Worm (Caenorhabditis elegans): Measurements from ENCODE around the gene K06H6.5.

- TF ChIP-seq pag-3 (tag; optimal IDR thresholded peaks at IDR 0.05; ENCODE audit: borderline replicate concordance) (no peak), ama-1 (optimal IDR thresholded peaks at IDR 0.05) (no peak), hlh-8 (tag; optimal IDR thresholded peaks at IDR 0.05) (no peak), elt-2 (tag; optimal IDR thresholded peaks at IDR 0.05) (no peak), hlh-6 (tag; optimal IDR thresholded peaks at IDR 0.05) (no peak), pha-4 (tag; optimal IDR thresholded peaks at IDR 0.05) (no peak), nhr-11 (tag; optimal IDR thresholded peaks at IDR 0.05) (no peak), ceh-22 (tag; optimal IDR thresholded peaks at IDR 0.05) (no peak), eyg-1 (tag; optimal IDR thresholded peaks at IDR 0.05) (no peak), ceh-14 (tag; optimal IDR thresholded peaks at IDR 0.05) (no peak), lin-11 (tag; optimal IDR thresholded peaks at IDR 0.05) (no peak), ceh-2 (tag; optimal IDR thresholded peaks at IDR 0.05) (no peak), elt-4 (tag; optimal IDR thresholded peaks at IDR 0.05) (no peak)
Measured at ce11 chrV:599783-600182, 23.6 kb downstream of the K06H6.5 start.
